Worm (Caenorhabditis elegans) whole organism, L4 larva: Measurements from ENCODE around the gene T22F3.8.
A peak's percentile ranks its signal among the peaks of the same experiment; 100 is the strongest.
"Not testable (repeated sequence)": the region's sequence is repeated elsewhere in the genome, so short reads cannot be mapped to it uniquely, and the experiment has no call there.

Source experiments
- F10B5.3 ChIP-seq: sonication (generic microtip); optimal IDR thresholded peaks from 2 replicates; lab custom pipeline; 2016; ENCODE audit warnings: mild to moderate bottlenecking, missing genetic modification characterization, missing compliant biosample characterization
- F26F4.8 ChIP-seq: fragments of 200-800 bp; sonication (Bioruptor generic); conservative IDR thresholded peaks from 2 replicates; pipeline ENCODE4 v1.3.6; 2022; ENCODE audit warnings: missing genetic modification characterization, missing compliant biosample characterization
- T26A8.4 ChIP-seq: fragments of 200-800 bp; sonication (Bioruptor generic); IDR thresholded peaks from 2 replicates; pipeline ENCODE4 v1.3.6; 2022; ENCODE audit warnings: missing genetic modification characterization, missing compliant biosample characterization
- Y5F2A.4 ChIP-seq: fragments of 200-800 bp; sonication (Bioruptor generic); optimal IDR thresholded peaks from 2 replicates; lab custom pipeline; 2018; ENCODE audit warnings: mild to moderate bottlenecking, missing genetic modification characterization, missing compliant biosample characterization
- aha-1 ChIP-seq: fragments of 150-350 bp; peaks from one replicate; lab custom pipeline; 2014; ENCODE audit warnings: missing biosample characterization, missing genetic modification characterization
- arid-1 ChIP-seq: fragments of 200-800 bp; sonication (Bioruptor generic); conservative IDR thresholded peaks from 2 replicates; pipeline ENCODE4 v1.3.6; 2022; ENCODE audit warnings: missing genetic modification reagents, missing genetic modification characterization, missing compliant biosample characterization
- attf-4 ChIP-seq: sonication (generic microtip); optimal IDR thresholded peaks from 3 replicates; lab custom pipeline; 2017; ENCODE audit warnings: missing biosample characterization, missing genetic modification characterization
- ceh-32 ChIP-seq: sonication (generic microtip); optimal IDR thresholded peaks from 2 replicates; lab custom pipeline; 2016; ENCODE audit warnings: mild to moderate bottlenecking, missing genetic modification characterization, missing compliant biosample characterization; ENCODE audit not compliant: poor library complexity
- ceh-82 ChIP-seq: sonication (generic microtip); optimal IDR thresholded peaks from 2 replicates; lab custom pipeline; 2017; ENCODE audit warnings: missing biosample characterization, missing genetic modification characterization
- ctbp-1 ChIP-seq: fragments of 200-800 bp; sonication (Bioruptor generic); IDR thresholded peaks from 2 replicates; pipeline ENCODE4 v1.3.6; 2022; ENCODE audit warnings: missing genetic modification reagents, missing genetic modification characterization, missing compliant biosample characterization
- daf-8 ChIP-seq: fragments of 200-800 bp; sonication (Bioruptor generic); IDR thresholded peaks from 2 replicates; pipeline ENCODE4 v1.3.6; 2022; ENCODE audit warnings: missing genetic modification characterization, missing compliant biosample characterization
- dmd-6 ChIP-seq: fragments of 200-800 bp; sonication (Bioruptor generic); IDR thresholded peaks from 2 replicates; pipeline ENCODE4 v1.3.6; 2022; ENCODE audit warnings: missing genetic modification reagents, missing genetic modification characterization, missing compliant biosample characterization
- dmd-8 ChIP-seq: fragments of 200-800 bp; sonication (Bioruptor generic); IDR thresholded peaks from 2 replicates; pipeline ENCODE4 v1.3.6; 2022; ENCODE audit warnings: missing genetic modification characterization, missing compliant biosample characterization
- egl-43 ChIP-seq: fragments of 200-800 bp; sonication (Bioruptor generic); IDR thresholded peaks from 2 replicates; pipeline ENCODE4 v1.3.6; 2022; ENCODE audit warnings: missing genetic modification reagents, missing genetic modification characterization, missing compliant biosample characterization
- hlh-11 ChIP-seq: fragments of 200-800 bp; sonication (Bioruptor generic); optimal IDR thresholded peaks from 2 replicates; lab custom pipeline; 2018; ENCODE audit warnings: mild to moderate bottlenecking, missing genetic modification characterization, missing compliant biosample characterization
- hlh-30 ChIP-seq: sonication (generic microtip); optimal IDR thresholded peaks from 2 replicates; lab custom pipeline; 2017; ENCODE audit warnings: antibody characterized with exemption, mild to moderate bottlenecking, missing genetic modification characterization, missing compliant biosample characterization; ENCODE audit not compliant: insufficient read depth
- lim-7 ChIP-seq: fragments of 200-800 bp; sonication (Bioruptor generic); IDR thresholded peaks from 2 replicates; pipeline ENCODE4 v1.3.6; 2022; ENCODE audit warnings: missing genetic modification characterization, missing compliant biosample characterization
- lin-29 ChIP-seq: fragments of 200-800 bp; sonication (Bioruptor generic); IDR thresholded peaks from 2 replicates; pipeline ENCODE4 v1.3.6; 2022; ENCODE audit warnings: missing genetic modification reagents, missing genetic modification characterization, missing compliant biosample characterization
- lin-38 ChIP-seq: fragments of 200-800 bp; sonication (Bioruptor generic); IDR thresholded peaks from 2 replicates; pipeline ENCODE4 v1.3.6; 2022; ENCODE audit warnings: missing genetic modification reagents, missing genetic modification characterization, missing compliant biosample characterization
- lir-3 ChIP-seq: sonication (generic microtip); optimal IDR thresholded peaks from 2 replicates; lab custom pipeline; 2016; ENCODE audit warnings: mild to moderate bottlenecking, missing genetic modification characterization, missing compliant biosample characterization
- madf-9 ChIP-seq: fragments of 200-800 bp; sonication (Bioruptor generic); conservative IDR thresholded peaks from 2 replicates; pipeline ENCODE4 v1.3.6; 2022; ENCODE audit warnings: missing genetic modification reagents, missing genetic modification characterization, missing compliant biosample characterization
- nhr-102 ChIP-seq: sonication (generic microtip); optimal IDR thresholded peaks from 2 replicates; lab custom pipeline; 2016; ENCODE audit warnings: mild to moderate bottlenecking, missing genetic modification characterization, moderate library complexity, missing compliant biosample characterization
- nhr-111 ChIP-seq: fragments of 200-800 bp; sonication (Bioruptor generic); optimal IDR thresholded peaks from 2 replicates; lab custom pipeline; 2018; ENCODE audit warnings: mild to moderate bottlenecking, missing genetic modification characterization, missing compliant biosample characterization
- nhr-28 ChIP-seq: fragments of 150-350 bp; optimal IDR thresholded peaks from 2 replicates; lab custom pipeline; 2014; ENCODE audit warnings: missing biosample characterization, missing genetic modification characterization
- nhr-48 ChIP-seq: sonication (generic microtip); optimal IDR thresholded peaks from 2 replicates; lab custom pipeline; 2016; ENCODE audit warnings: mild to moderate bottlenecking, missing genetic modification characterization, missing compliant biosample characterization
- php-3 ChIP-seq: fragments of 200-800 bp; sonication (Bioruptor generic); IDR thresholded peaks from 2 replicates; pipeline ENCODE4 v1.3.6; 2022; ENCODE audit warnings: missing genetic modification reagents, missing genetic modification characterization, missing compliant biosample characterization
- pqm-1 ChIP-seq: sonication (generic microtip); optimal IDR thresholded peaks from 2 replicates; lab custom pipeline; 2017; ENCODE audit warnings: missing biosample characterization, missing genetic modification characterization
- rbr-2 ChIP-seq: sonication (generic microtip); optimal IDR thresholded peaks from 2 replicates; lab custom pipeline; 2016; ENCODE audit warnings: missing genotype, missing genetic modification characterization, missing compliant biosample characterization
- saeg-2 ChIP-seq: fragments of 200-800 bp; sonication (Bioruptor generic); IDR thresholded peaks from 2 replicates; pipeline ENCODE4 v1.3.6; 2022; ENCODE audit warnings: missing genetic modification reagents, missing genetic modification characterization, missing compliant biosample characterization
- sdz-12 ChIP-seq: fragments of 200-800 bp; sonication (Bioruptor generic); optimal IDR thresholded peaks from 2 replicates; lab custom pipeline; 2018; ENCODE audit warnings: mild to moderate bottlenecking, missing genetic modification characterization, missing compliant biosample characterization
- set-16 ChIP-seq: fragments of 200-800 bp; sonication (Bioruptor generic); IDR thresholded peaks from 2 replicates; pipeline ENCODE4 v1.3.6; 2022; ENCODE audit warnings: missing genetic modification reagents, missing genetic modification characterization, missing compliant biosample characterization
- snpc-1.2 ChIP-seq: fragments of 200-800 bp; sonication (Bioruptor generic); IDR thresholded peaks from 2 replicates; pipeline ENCODE4 v1.3.6; 2022; ENCODE audit warnings: missing genetic modification reagents, missing genetic modification characterization, missing compliant biosample characterization
- tag-97 ChIP-seq: fragments of 200-800 bp; sonication (Bioruptor generic); IDR thresholded peaks from 2 replicates; pipeline ENCODE4 v1.3.6; 2022; ENCODE audit warnings: missing genetic modification characterization, missing compliant biosample characterization
- tra-1 ChIP-seq: fragments of 200-800 bp; sonication (Bioruptor generic); IDR thresholded peaks from 2 replicates; pipeline ENCODE4 v1.3.6; 2022; ENCODE audit warnings: missing genetic modification reagents, missing genetic modification characterization, missing compliant biosample characterization
- unc-62 ChIP-seq, 3 experiments: fragments of 150-350 bp in 1 of 3; sonication (generic microtip); optimal IDR thresholded peaks in 2 of 3; peaks in 1 of 3; 1 replicate in 1 of 3; 2 replicates in 2 of 3; lab custom pipeline; 2014 to 2017; ENCODE audit warnings: missing biosample characterization in 3 of 3, missing genetic modification characterization in 3 of 3, missing genetic modification reagents in 3 of 3, missing genotype in 1 of 3
- zag-1 ChIP-seq: fragments of 150-350 bp; optimal IDR thresholded peaks from 2 replicates; lab custom pipeline; 2014; ENCODE audit warnings: missing biosample characterization, missing genetic modification characterization
- zip-11 ChIP-seq: fragments of 200-800 bp; sonication (Bioruptor generic); IDR thresholded peaks from 2 replicates; pipeline ENCODE4 v1.3.6; 2022; ENCODE audit warnings: missing genetic modification characterization, missing compliant biosample characterization
- ztf-11 ChIP-seq: fragments of 150-350 bp; optimal IDR thresholded peaks from 2 replicates; lab custom pipeline; 2014; ENCODE audit warnings: missing biosample characterization, missing genetic modification characterization

The T22F3.8 gene

ce11 chrV:3558744-3559143 is 46.5 kb downstream of the T22F3.8 start, which contains the start of gene T24A6.1:
Gene T24A6.1 (plus strand): TSS chrV:3559044.
- TF ChIP-seq madf-9, tra-1, lin-38 (GFP tag; lab: Robert Waterston, UW): not testable (repeated sequence)

- TF ChIP-seq T26A8.4 (GFP tag; lab: Robert Waterston, UW), result no peak
- peak; percentile 21; the same call in 1 of the 2 replicates for TF ChIP-seq lim-7 (GFP tag; lab: Robert Waterston, UW)
- peak; percentile 51 for TF ChIP-seq set-16 (GFP tag; lab: Robert Waterston, UW)
Measured at ce11 chrV:3557422-3557821, 47.8 kb downstream of the T22F3.8 start, which contains the start of gene grl-31. Gene grl-31 (minus strand): TSS chrV:3557778.

- TF ChIP-seq lir-3 (no peak), aha-1 (tag; lab: Kevin White, UChicago) (no peak), Y5F2A.4 (GFP tag; lab: Kevin White, UChicago) (no peak), sdz-12 (no peak), attf-4 (no peak), tag-97 (GFP tag; lab: Robert Waterston, UW) (no peak), ctbp-1 (GFP tag; lab: Robert Waterston, UW) (no peak), nhr-111 (GFP tag; lab: Kevin White, UChicago) (no peak)
Measured at ce11 chrV:3555986-3556385, 49.2 kb downstream of the T22F3.8 start, which contains the start of gene grl-30. Gene grl-30 (plus strand): TSS chrV:3556286.

- TF ChIP-seq lin-29 (GFP tag; lab: Robert Waterston, UW), result no peak
- no peak for TF ChIP-seq nhr-48 (tag; lab: Kevin White, UChicago)
- no peak for TF ChIP-seq nhr-102 (tag; lab: Kevin White, UChicago)
- TF ChIP-seq dmd-6 (GFP tag; lab: Robert Waterston, UW), result no peak
- no peak for TF ChIP-seq tag-97 (GFP tag; lab: Robert Waterston, UW)
- TF ChIP-seq zip-11, result no peak
- TF ChIP-seq dmd-8 (GFP tag; lab: Robert Waterston, UW), result no peak
- no peak for TF ChIP-seq snpc-1.2 (GFP tag; lab: Robert Waterston, UW)
- no peak for TF ChIP-seq nhr-28 (tag; lab: Kevin White, UChicago)
- TF ChIP-seq ceh-32 (tag; lab: Kevin White, UChicago), result no peak
- no peak for TF ChIP-seq zag-1 (tag; lab: Kevin White, UChicago)
- TF ChIP-seq egl-43 (GFP tag; lab: Robert Waterston, UW), result peak; percentile 70
- no peak for TF ChIP-seq ceh-82
- no peak for TF ChIP-seq daf-8
- TF ChIP-seq set-16 (GFP tag; lab: Robert Waterston, UW), result peak; percentile 88; the same call in 1 of the 2 replicates
Measured at ce11 chrV:3554869-3555268, 50.4 kb downstream of the T22F3.8 start, which contains the start of gene grl-29. Gene grl-29 (minus strand): TSS chrV:3555236.

ce11 chrV:3552740-3553469 is 52.3 kb downstream of the T22F3.8 start, which contains the start of gene T24A6.20:
Gene T24A6.20 (plus strand): TSS chrV:3553134.
- TF ChIP-seq F26F4.8 (GFP tag; lab: Robert Waterston, UW) (no peak), F10B5.3 (tag; lab: Kevin White, UChicago) (no peak), nhr-28 (tag; lab: Kevin White, UChicago) (peak; percentile 79), pqm-1 (tag; lab: Kevin White, UChicago) (peak; percentile 16), saeg-2 (GFP tag; lab: Robert Waterston, UW) (no peak), nhr-48 (tag; lab: Kevin White, UChicago) (no peak), php-3 (GFP tag; lab: Robert Waterston, UW) (0 out of 2 replicates have a peak, but pooled peaks have one; percentile 45), arid-1 (no peak), nhr-102 (tag; lab: Kevin White, UChicago) (no peak), unc-62 (GFP tag; optimal IDR thresholded peaks at IDR 0.05 in 1 of 2; lab: Kevin White, UChicago) (peak in 1 of 2 experiments; percentile 69), unc-62 (tag; optimal IDR thresholded peaks at IDR 0.05; lab: Kevin White, UChicago) (no peak), hlh-30 (no peak), rbr-2 (tag; lab: Kevin White, UChicago) (no peak), hlh-11 (tag; lab: Kevin White, UChicago) (no peak), zip-11 (no peak), ztf-11 (no peak)
